Worm (Caenorhabditis elegans): ENCODE measurements around the gene npp-3.

- TF ChIP-seq flt-1 (GFP tag; IDR thresholded peaks at IDR 0.05): no peak
- TF ChIP-seq hmbx-1 (tag; optimal IDR thresholded peaks at IDR 0.05): no peak
- no peak for TF ChIP-seq F13C5.2 (tag; optimal IDR thresholded peaks at IDR 0.05)
- TF ChIP-seq ama-1 (optimal IDR thresholded peaks at IDR 0.05): no peak
These were observed 9.1 kb upstream of the npp-3 start, which contains the start of gene ZK930.6 for ce11 chrII:11883648-11884047.
